Worm (Caenorhabditis elegans) whole organism, young adult: ENCODE results near the gene somi-1.

ENCODE experiments used
- B0336.3 ChIP-seq: fragments of 200-800 bp; sonication (Bioruptor generic); IDR thresholded peaks from 2 replicates; pipeline ENCODE4 v1.3.6; 2022; ENCODE audit warnings: missing genetic modification characterization, missing compliant biosample characterization
- F37B4.10 ChIP-seq: fragments of 200-800 bp; sonication (Bioruptor generic); IDR thresholded peaks from 2 replicates; pipeline ENCODE4 v1.3.6; 2022; ENCODE audit warnings: missing genetic modification characterization, missing compliant biosample characterization
- F49E8.2 ChIP-seq: sonication (generic microtip); optimal IDR thresholded peaks from 3 replicates; lab custom pipeline; 2017; ENCODE audit warnings: missing genetic modification characterization, mild to moderate bottlenecking, missing compliant biosample characterization, antibody characterized with exemption, moderate library complexity; ENCODE audit not compliant: insufficient read depth
- K11D2.4 ChIP-seq: fragments of 200-800 bp; sonication (Bioruptor generic); IDR thresholded peaks from 2 replicates; pipeline ENCODE4 v1.3.6; 2022; ENCODE audit warnings: missing genetic modification reagents, missing genetic modification characterization, missing compliant biosample characterization
- K12H6.12 ChIP-seq: fragments of 200-800 bp; sonication (Bioruptor generic); optimal IDR thresholded peaks from 2 replicates; lab custom pipeline; 2018; ENCODE audit warnings: mild to moderate bottlenecking, missing genetic modification characterization, missing compliant biosample characterization
- ama-1 ChIP-seq, 3 experiments: fragments of 150-350 bp in 1 of 3; sonication (generic microtip) in 2 of 3; optimal IDR thresholded peaks; 2 replicates each; lab custom pipeline; 2014 to 2018; ENCODE audit warnings: missing biosample characterization in 2 of 3, missing genetic modification characterization in 2 of 3, missing genetic modification reagents in 2 of 3
- aptf-3 ChIP-seq: fragments of 200-800 bp; sonication (Bioruptor generic); IDR thresholded peaks from 2 replicates; pipeline ENCODE4 v1.3.6; 2022; ENCODE audit warnings: missing genetic modification characterization, missing compliant biosample characterization
- bed-1 ChIP-seq: fragments of 200-800 bp; sonication (Bioruptor generic); IDR thresholded peaks from 2 replicates; pipeline ENCODE4 v1.3.6; 2022; ENCODE audit warnings: missing genetic modification reagents, missing genetic modification characterization, missing compliant biosample characterization
- bed-2 ChIP-seq: fragments of 200-800 bp; sonication (Bioruptor generic); IDR thresholded peaks from 2 replicates; pipeline ENCODE4 v1.3.6; 2022; ENCODE audit warnings: missing genetic modification reagents, missing genetic modification characterization, missing compliant biosample characterization
- ccch-3 ChIP-seq: fragments of 200-800 bp; sonication (Bioruptor generic); optimal IDR thresholded peaks from 2 replicates; lab custom pipeline; 2018; ENCODE audit warnings: mild to moderate bottlenecking, missing genetic modification characterization, missing compliant biosample characterization
- ceh-91 ChIP-seq: fragments of 200-800 bp; sonication (Bioruptor generic); IDR thresholded peaks from 2 replicates; pipeline ENCODE4 v1.3.6; 2022; ENCODE audit warnings: missing genetic modification reagents, missing genetic modification characterization, missing compliant biosample characterization
- chd-7 ChIP-seq: sonication (generic microtip); optimal IDR thresholded peaks from 2 replicates; lab custom pipeline; 2016; ENCODE audit warnings: mild to moderate bottlenecking, missing genetic modification characterization, moderate library complexity, missing compliant biosample characterization
- die-1 ChIP-seq: sonication (generic microtip); optimal IDR thresholded peaks from 2 replicates; lab custom pipeline; 2016; ENCODE audit warnings: missing genotype, mild to moderate bottlenecking, missing genetic modification characterization, missing compliant biosample characterization
- dox-1 ChIP-seq: fragments of 200-800 bp; sonication (Bioruptor generic); IDR thresholded peaks from 2 replicates; pipeline ENCODE4 v1.3.6; 2022; ENCODE audit warnings: missing genetic modification reagents, missing genetic modification characterization, missing compliant biosample characterization
- dpff-1 ChIP-seq: sonication (generic microtip); optimal IDR thresholded peaks from 2 replicates; lab custom pipeline; 2017; ENCODE audit warnings: mild to moderate bottlenecking, missing genetic modification characterization, missing compliant biosample characterization
- efl-1 ChIP-seq: fragments of 150-350 bp; optimal IDR thresholded peaks from 2 replicates; lab custom pipeline; 2014; ENCODE audit warnings: missing biosample characterization, missing genetic modification reagents, missing genetic modification characterization
- egl-44 ChIP-seq: fragments of 200-800 bp; sonication (Bioruptor generic); IDR thresholded peaks from 2 replicates; pipeline ENCODE4 v1.3.6; 2022; ENCODE audit warnings: missing genetic modification reagents, missing genetic modification characterization, missing compliant biosample characterization
- egrh-3 ChIP-seq: fragments of 200-800 bp; sonication (Bioruptor generic); IDR thresholded peaks from 2 replicates; pipeline ENCODE4 v1.3.6; 2022; ENCODE audit warnings: missing genetic modification reagents, missing genetic modification characterization, missing compliant biosample characterization
- fkh-3 ChIP-seq: sonication (generic microtip); optimal IDR thresholded peaks from 2 replicates; lab custom pipeline; 2016; ENCODE audit warnings: mild to moderate bottlenecking, missing genetic modification characterization, missing compliant biosample characterization
- hrde-1 ChIP-seq: sonication (generic microtip); optimal IDR thresholded peaks from 2 replicates; lab custom pipeline; 2016; ENCODE audit warnings: missing genetic modification characterization, mild to moderate bottlenecking, missing compliant biosample characterization, moderate library complexity, missing genotype, missing genetic modification reagents, borderline replicate concordance
- let-526 ChIP-seq: fragments of 200-800 bp; sonication (Bioruptor generic); IDR thresholded peaks from 2 replicates; pipeline ENCODE4 v1.3.6; 2022; ENCODE audit warnings: missing genetic modification reagents, missing genetic modification characterization, missing compliant biosample characterization
- lin-26 ChIP-seq: fragments of 200-800 bp; sonication (Bioruptor generic); IDR thresholded peaks from 2 replicates; pipeline ENCODE4 v1.3.6; 2022; ENCODE audit warnings: missing genetic modification reagents, missing genetic modification characterization, missing compliant biosample characterization
- lin-54 ChIP-seq: fragments of 200-800 bp; sonication (Bioruptor generic); optimal IDR thresholded peaks from 2 replicates; lab custom pipeline; 2018; ENCODE audit warnings: mild to moderate bottlenecking, missing genetic modification characterization, missing compliant biosample characterization
- lsl-1 ChIP-seq: fragments of 200-800 bp; sonication (Bioruptor generic); optimal IDR thresholded peaks from 2 replicates; lab custom pipeline; 2018; ENCODE audit warnings: mild to moderate bottlenecking, missing genetic modification characterization, moderate library complexity, missing compliant biosample characterization
- lsy-27 ChIP-seq: sonication (generic microtip); optimal IDR thresholded peaks from 2 replicates; lab custom pipeline; 2017; ENCODE audit warnings: missing genetic modification characterization, mild to moderate bottlenecking, missing compliant biosample characterization, antibody characterized with exemption, missing genotype, borderline replicate concordance; ENCODE audit not compliant: insufficient read depth
- nfya-1 ChIP-seq: sonication (generic microtip); optimal IDR thresholded peaks from 2 replicates; lab custom pipeline; 2017; ENCODE audit warnings: antibody characterized with exemption, missing compliant biosample characterization, missing genetic modification characterization, borderline replicate concordance; ENCODE audit not compliant: insufficient read depth
- nfyb-1 ChIP-seq: fragments of 200-800 bp; sonication (Bioruptor generic); IDR thresholded peaks from 2 replicates; pipeline ENCODE4 v1.3.6; 2022; ENCODE audit warnings: missing genetic modification reagents, missing genetic modification characterization, missing compliant biosample characterization
- nhr-80 ChIP-seq: sonication (generic microtip); optimal IDR thresholded peaks from 2 replicates; lab custom pipeline; 2016; ENCODE audit warnings: missing genetic modification characterization, missing compliant biosample characterization
- pbrm-1 ChIP-seq: fragments of 200-800 bp; sonication (Bioruptor generic); IDR thresholded peaks from 2 replicates; pipeline ENCODE4 v1.3.6; 2022; ENCODE audit warnings: missing genetic modification reagents, missing genetic modification characterization, missing compliant biosample characterization
- rpc-1 ChIP-seq, 2 experiments: fragments of 150-350 bp in 1 of 2; sonication (generic microtip) in 1 of 2; optimal IDR thresholded peaks; 2 replicates each; lab custom pipeline; 2014 to 2018; ENCODE audit warnings: missing biosample characterization in 1 of 2, missing genetic modification characterization in 1 of 2, missing genetic modification reagents in 1 of 2, missing genotype in 1 of 2
- snpc-3.4 ChIP-seq: sonication (generic microtip); optimal IDR thresholded peaks from 2 replicates; lab custom pipeline; 2017; ENCODE audit warnings: missing genetic modification characterization, mild to moderate bottlenecking, missing compliant biosample characterization, antibody characterized with exemption, moderate library complexity, missing genotype, missing genetic modification reagents
- somi-1 ChIP-seq: fragments of 200-800 bp; sonication (Bioruptor generic); optimal IDR thresholded peaks from 2 replicates; lab custom pipeline; 2018; ENCODE audit warnings: mild to moderate bottlenecking, missing genetic modification characterization, missing compliant biosample characterization
- zfh-2 ChIP-seq: fragments of 200-800 bp; sonication (Bioruptor generic); conservative IDR thresholded peaks from 2 replicates; pipeline ENCODE4 v1.3.6; 2022; ENCODE audit warnings: missing genetic modification reagents, missing genetic modification characterization, missing compliant biosample characterization
- ztf-26 ChIP-seq: sonication (generic microtip); optimal IDR thresholded peaks from 2 replicates; lab custom pipeline; 2017; ENCODE audit warnings: missing genetic modification characterization, missing compliant biosample characterization
- ztf-28 ChIP-seq: fragments of 200-800 bp; sonication (Bioruptor generic); IDR thresholded peaks from 2 replicates; pipeline ENCODE4 v1.3.6; 2022; ENCODE audit warnings: missing genetic modification reagents, missing genetic modification characterization, missing compliant biosample characterization

somi-1 gene

DNA sequence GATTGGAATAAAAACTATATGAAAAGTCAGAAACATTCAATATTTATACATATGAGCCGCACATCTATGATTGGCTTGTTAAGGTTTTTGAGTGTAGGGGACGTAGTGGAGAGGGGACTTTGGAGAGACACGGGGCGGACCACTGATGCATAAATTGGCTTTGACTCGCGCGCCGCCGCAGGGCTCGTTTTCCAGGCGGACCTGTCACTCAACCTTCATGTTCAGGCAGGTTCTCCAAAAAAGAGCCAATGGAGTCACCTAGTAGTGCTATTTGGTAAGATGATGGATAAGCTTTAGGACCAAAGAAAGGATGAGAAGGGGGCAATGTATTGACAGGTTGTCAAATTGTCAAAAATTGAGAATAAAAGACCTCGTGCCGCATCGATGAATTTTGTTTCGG lies 3.8 kb upstream of the somi-1 start:
- TF ChIP-seq pbrm-1 (GFP tag; lab: Robert Waterston, UW) (0 out of 2 replicates have a peak, but pooled peaks have one; percentile 29), lin-26 (GFP tag; lab: Robert Waterston, UW) (no peak)

- TF ChIP-seq ztf-28 (GFP tag; lab: Robert Waterston, UW) (no peak), nfyb-1 (GFP tag; lab: Robert Waterston, UW) (0 out of 2 replicates have a peak, but pooled peaks have one; percentile 27), egrh-3 (peak; percentile 16; the same call in 1 of the 2 replicates), ama-1 (optimal IDR thresholded peaks at IDR 0.05; lab: Kevin White, UChicago) (no peak), ama-1 (GFP tag; optimal IDR thresholded peaks at IDR 0.05; lab: Kevin White, UChicago) (no peak), nfya-1 (tag; lab: Kevin White, UChicago) (no peak), dox-1 (GFP tag; lab: Robert Waterston, UW) (peak; percentile 55), K11D2.4 (GFP tag; lab: Robert Waterston, UW) (0 out of 2 replicates have a peak, but pooled peaks have one; percentile 13), nhr-80 (tag; lab: Kevin White, UChicago) (no peak), bed-1 (no peak), F37B4.10 (GFP tag; lab: Robert Waterston, UW) (no peak), zfh-2 (GFP tag; lab: Robert Waterston, UW) (peak; percentile 91), ccch-3 (GFP tag; lab: Kevin White, UChicago) (no peak), ceh-91 (no peak), aptf-3 (no peak), dpff-1 (tag; lab: Kevin White, UChicago) (no peak), B0336.3 (GFP tag; lab: Robert Waterston, UW) (no peak), K12H6.12 (tag; lab: Kevin White, UChicago) (peak; percentile 26), lsl-1 (GFP tag; lab: Kevin White, UChicago) (no peak), somi-1 (GFP tag; lab: Kevin White, UChicago) (peak; percentile 53), F49E8.2 (no peak), die-1 (tag; lab: Kevin White, UChicago) (no peak), fkh-3 (tag; lab: Kevin White, UChicago) (no peak), lin-54 (GFP tag; lab: Kevin White, UChicago) (no peak), snpc-3.4 (no peak), egl-44 (GFP tag; lab: Robert Waterston, UW) (no peak), ztf-26 (tag; lab: Kevin White, UChicago) (peak; percentile 8), rpc-1 (optimal IDR thresholded peaks at IDR 0.05; lab: Kevin White, UChicago) (no peak), rpc-1 (tag; optimal IDR thresholded peaks at IDR 0.05; lab: Kevin White, UChicago) (no peak), lsy-27 (tag; lab: Kevin White, UChicago) (no peak), hrde-1 (tag; lab: Kevin White, UChicago) (no peak), chd-7 (tag; lab: Kevin White, UChicago) (peak; percentile 3)
Observed at ce11 chrV:13393333-13393803, 2.2 kb upstream of the somi-1 start.

ce11 chrV:13390936-13391335 lies 259 bp downstream of the somi-1 start:
- no peak for TF ChIP-seq let-526
- TF ChIP-seq bed-2 (GFP tag; lab: Robert Waterston, UW), result no peak
- TF ChIP-seq zfh-2 (GFP tag; lab: Robert Waterston, UW), result no peak
- no peak for TF ChIP-seq F37B4.10 (GFP tag; lab: Robert Waterston, UW)
- no peak for TF ChIP-seq efl-1
